Worm (Caenorhabditis elegans) whole organism, L2 larva: ENCODE results near the gene nhr-290.
"Not testable (repeated sequence)": the region's sequence is repeated elsewhere in the genome, so short reads cannot be mapped to it uniquely, and the experiment has no call there.

Experiments used
- C34F6.9 ChIP-seq: fragments of 150-350 bp; optimal IDR thresholded peaks from 2 replicates; lab custom pipeline; 2014; ENCODE audit warnings: missing biosample characterization, missing genetic modification characterization
- F13H6.1 ChIP-seq: sonication (generic microtip); optimal IDR thresholded peaks from 2 replicates; lab custom pipeline; 2016; ENCODE audit warnings: missing genetic modification characterization, missing compliant biosample characterization
- R02D3.7 ChIP-seq: fragments of 150-350 bp; optimal IDR thresholded peaks from 2 replicates; lab custom pipeline; 2014; ENCODE audit warnings: missing biosample characterization, missing genetic modification characterization
- Y55F3AM.14 ChIP-seq: fragments of 200-800 bp; sonication (Bioruptor generic); optimal IDR thresholded peaks from 2 replicates; lab custom pipeline; 2018; ENCODE audit warnings: mild to moderate bottlenecking, missing genetic modification characterization, missing compliant biosample characterization
- ZK546.5 ChIP-seq: sonication (generic microtip); optimal IDR thresholded peaks from 2 replicates; lab custom pipeline; 2017; ENCODE audit warnings: missing biosample characterization, missing genetic modification characterization
- alr-1 ChIP-seq: fragments of 150-350 bp; optimal IDR thresholded peaks from 2 replicates; lab custom pipeline; 2014; ENCODE audit warnings: missing biosample characterization, missing genetic modification characterization
- aly-2 ChIP-seq: fragments of 150-350 bp; optimal IDR thresholded peaks from 2 replicates; lab custom pipeline; 2014; ENCODE audit warnings: missing biosample characterization, missing genetic modification characterization
- ama-1 ChIP-seq: fragments of 150-350 bp; optimal IDR thresholded peaks from 2 replicates; lab custom pipeline; 2018; ENCODE audit warnings: inconsistent platforms
- blmp-1 ChIP-seq: sonication (generic microtip); optimal IDR thresholded peaks from 2 replicates; lab custom pipeline; 2017; ENCODE audit warnings: missing genetic modification characterization, mild to moderate bottlenecking, missing compliant biosample characterization, antibody characterized with exemption, moderate library complexity; ENCODE audit not compliant: insufficient read depth
- ceh-82 ChIP-seq: fragments of 150-350 bp; optimal IDR thresholded peaks from 2 replicates; lab custom pipeline; 2014; ENCODE audit warnings: missing biosample characterization, missing genetic modification characterization
- crh-2 ChIP-seq: sonication (generic microtip); optimal IDR thresholded peaks from 2 replicates; lab custom pipeline; 2017; ENCODE audit warnings: missing biosample characterization, missing genetic modification characterization
- dmd-4 ChIP-seq: sonication (generic microtip); optimal IDR thresholded peaks from 2 replicates; lab custom pipeline; 2017; ENCODE audit warnings: missing biosample characterization, missing genetic modification characterization
- egl-27 ChIP-seq: sonication (generic microtip); optimal IDR thresholded peaks from 3 replicates; lab custom pipeline; 2017; ENCODE audit warnings: missing biosample characterization, missing genetic modification reagents, missing genetic modification characterization
- elt-1 ChIP-seq: fragments of 150-350 bp; optimal IDR thresholded peaks from 2 replicates; lab custom pipeline; 2014; ENCODE audit warnings: missing biosample characterization, missing genetic modification characterization
- elt-3 ChIP-seq: sonication (generic microtip); optimal IDR thresholded peaks from 2 replicates; lab custom pipeline; 2017; ENCODE audit warnings: missing biosample characterization, missing genetic modification characterization
- fos-1 ChIP-seq: fragments of 150-350 bp; optimal IDR thresholded peaks from 2 replicates; lab custom pipeline; 2014; ENCODE audit warnings: missing biosample characterization, missing genetic modification characterization
- gmeb-1 ChIP-seq: fragments of 150-350 bp; optimal IDR thresholded peaks from 2 replicates; lab custom pipeline; 2014; ENCODE audit warnings: missing biosample characterization, missing genetic modification characterization
- lin-11 ChIP-seq: fragments of 150-350 bp; sonication (generic microtip); optimal IDR thresholded peaks from 2 replicates; lab custom pipeline; 2014; ENCODE audit warnings: missing biosample characterization, missing genetic modification characterization, inconsistent platforms, mixed read lengths
- lin-13 ChIP-seq: fragments of 150-350 bp; optimal IDR thresholded peaks from 2 replicates; lab custom pipeline; 2014; ENCODE audit warnings: missing biosample characterization, missing genetic modification reagents, missing genetic modification characterization
- lin-39 ChIP-seq: fragments of 150-350 bp; optimal IDR thresholded peaks from 2 replicates; lab custom pipeline; 2014; ENCODE audit warnings: missing biosample characterization, missing genetic modification reagents, missing genetic modification characterization
- lsy-2 ChIP-seq, 2 experiments: fragments of 150-350 bp in 1 of 2; sonication (generic microtip) in 1 of 2; optimal IDR thresholded peaks; 2 replicates each; lab custom pipeline; 2014 to 2017; ENCODE audit warnings: missing biosample characterization in 2 of 2, missing genetic modification characterization in 2 of 2
- mab-5 ChIP-seq: fragments of 150-350 bp; optimal IDR thresholded peaks from 2 replicates; lab custom pipeline; 2014; ENCODE audit warnings: missing biosample characterization, missing genetic modification characterization
- mdl-1 ChIP-seq, 2 experiments: fragments of 150-350 bp in 1 of 2; sonication (generic microtip) in 1 of 2; optimal IDR thresholded peaks; 2 replicates each; lab custom pipeline; 2017; ENCODE audit warnings: missing biosample characterization in 2 of 2, missing genetic modification characterization in 2 of 2
- nhr-10 ChIP-seq: sonication (generic microtip); optimal IDR thresholded peaks from 2 replicates; lab custom pipeline; 2017; ENCODE audit warnings: missing biosample characterization, missing genetic modification characterization
- nhr-11 ChIP-seq: fragments of 150-350 bp; optimal IDR thresholded peaks from 2 replicates; lab custom pipeline; 2014; ENCODE audit warnings: missing biosample characterization, missing genetic modification characterization
- nhr-12 ChIP-seq: fragments of 150-350 bp; optimal IDR thresholded peaks from 2 replicates; lab custom pipeline; 2014; ENCODE audit warnings: missing biosample characterization, missing genetic modification characterization
- nhr-129 ChIP-seq: fragments of 150-350 bp; optimal IDR thresholded peaks from 2 replicates; lab custom pipeline; 2014; ENCODE audit warnings: missing biosample characterization, missing genetic modification characterization
- nhr-21 ChIP-seq: fragments of 150-350 bp; optimal IDR thresholded peaks from 2 replicates; lab custom pipeline; 2014; ENCODE audit warnings: missing biosample characterization, missing genetic modification characterization
- nhr-23 ChIP-seq: fragments of 150-350 bp; optimal IDR thresholded peaks from 2 replicates; lab custom pipeline; 2014; ENCODE audit warnings: missing biosample characterization, missing genetic modification reagents, missing genetic modification characterization
- nhr-237 ChIP-seq: fragments of 150-350 bp; optimal IDR thresholded peaks from 2 replicates; lab custom pipeline; 2014; ENCODE audit warnings: missing biosample characterization, missing genetic modification characterization
- nhr-25 ChIP-seq: fragments of 150-350 bp; sonication (generic microtip); optimal IDR thresholded peaks from 3 replicates; lab custom pipeline; 2014; ENCODE audit warnings: missing biosample characterization, missing genetic modification characterization
- nhr-6 ChIP-seq: fragments of 150-350 bp; optimal IDR thresholded peaks from 2 replicates; lab custom pipeline; 2014; ENCODE audit warnings: missing biosample characterization, missing genetic modification characterization
- nhr-77 ChIP-seq: fragments of 150-350 bp; optimal IDR thresholded peaks from 2 replicates; lab custom pipeline; 2014; ENCODE audit warnings: missing biosample characterization, missing genetic modification characterization
- peb-1 ChIP-seq: fragments of 150-350 bp; optimal IDR thresholded peaks from 2 replicates; lab custom pipeline; 2014; ENCODE audit warnings: missing biosample characterization, missing genetic modification characterization
- sem-4 ChIP-seq: fragments of 150-350 bp; optimal IDR thresholded peaks from 2 replicates; lab custom pipeline; 2014; ENCODE audit warnings: missing biosample characterization, missing genetic modification reagents, missing genetic modification characterization
- skn-1 ChIP-seq: sonication (generic microtip); optimal IDR thresholded peaks from 2 replicates; lab custom pipeline; 2017; ENCODE audit warnings: missing biosample characterization, missing genetic modification characterization
- sma-3 ChIP-seq: sonication (generic microtip); optimal IDR thresholded peaks from 2 replicates; lab custom pipeline; 2016; ENCODE audit warnings: missing genetic modification reagents, missing genetic modification characterization, missing compliant biosample characterization
- sma-9 ChIP-seq, 2 experiments: fragments of 150-350 bp in 1 of 2; sonication (generic microtip) in 1 of 2; optimal IDR thresholded peaks; 2 replicates each; lab custom pipeline; 2014 to 2016; ENCODE audit warnings: missing genetic modification characterization in 2 of 2, mild to moderate bottlenecking in 1 of 2, missing biosample characterization in 1 of 2, missing compliant biosample characterization in 1 of 2, missing genetic modification reagents in 1 of 2, moderate library complexity in 1 of 2
- snpc-4 ChIP-seq: fragments of 150-350 bp; optimal IDR thresholded peaks from 2 replicates; lab custom pipeline; 2014; ENCODE audit warnings: missing biosample characterization, missing genetic modification characterization
- unc-39 ChIP-seq: fragments of 150-350 bp; optimal IDR thresholded peaks from 2 replicates; lab custom pipeline; 2014; ENCODE audit warnings: missing biosample characterization, missing genetic modification characterization
- unc-55 ChIP-seq: fragments of 150-350 bp; sonication (generic microtip); optimal IDR thresholded peaks from 3 replicates; lab custom pipeline; 2014; ENCODE audit warnings: missing biosample characterization, missing genetic modification reagents, missing genetic modification characterization
- unc-62 ChIP-seq: fragments of 150-350 bp; optimal IDR thresholded peaks from 2 replicates; lab custom pipeline; 2014; ENCODE audit warnings: missing biosample characterization, missing genetic modification reagents, missing genetic modification characterization
- ztf-1 ChIP-seq: fragments of 200-800 bp; sonication (Bioruptor generic); conservative IDR thresholded peaks from 2 replicates; pipeline ENCODE4 v1.3.6; 2022; ENCODE audit warnings: missing genetic modification characterization, missing compliant biosample characterization
- ztf-4 ChIP-seq: fragments of 150-350 bp; optimal IDR thresholded peaks from 2 replicates; lab custom pipeline; 2014; ENCODE audit warnings: missing biosample characterization, missing genetic modification characterization

The nhr-290 gene

DNA sequence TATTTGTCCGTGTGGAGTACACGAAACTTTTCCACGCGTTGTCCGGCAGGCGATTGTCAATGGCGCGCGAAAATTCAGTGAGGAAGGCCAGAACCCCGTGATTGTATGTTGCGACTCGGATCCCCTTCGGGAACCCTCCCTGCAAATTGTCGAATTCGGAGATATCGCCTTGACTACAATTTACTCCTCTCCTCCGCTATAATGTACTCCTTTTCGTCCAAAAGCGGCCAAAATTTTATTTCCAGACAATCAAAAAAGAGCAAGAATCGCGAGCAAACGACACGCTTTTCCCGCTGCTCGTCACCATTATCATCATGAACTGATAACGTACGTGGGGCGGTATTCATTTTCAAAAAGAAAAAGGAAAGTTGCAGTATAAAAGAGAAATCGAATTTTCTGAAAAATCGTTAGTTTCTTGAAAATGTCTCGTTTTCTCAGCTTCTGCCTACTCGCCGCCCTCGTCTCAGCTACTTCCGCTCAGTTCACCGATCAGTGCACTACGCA is 18.2 kb downstream of the nhr-290 start, which contains the start of gene irg-3:
TSS of gene irg-3 (plus strand) at position 419 of the 504 bp plus-strand sequence.
- TF ChIP-seq skn-1 (no peak), nhr-77 (tag; lab: Kevin White, UChicago) (no peak), blmp-1 (tag; lab: Kevin White, UChicago) (no peak), gmeb-1 (tag; lab: Kevin White, UChicago) (peak; percentile 6), unc-55 (GFP tag; lab: Kevin White, UChicago) (no peak), F13H6.1 (no peak), nhr-6 (no peak), fos-1 (peak; percentile 53), nhr-237 (tag; lab: Kevin White, UChicago) (no peak), snpc-4 (tag; lab: Kevin White, UChicago) (no peak)

ce11 chrV:2595720-2596119 is 21.7 kb downstream of the nhr-290 start:
- TF ChIP-seq unc-62 (GFP tag; lab: Kevin White, UChicago) (no peak), fos-1 (no peak), ztf-4 (tag; lab: Kevin White, UChicago) (no peak), dmd-4 (no peak), elt-1 (tag; lab: Kevin White, UChicago) (no peak), peb-1 (tag; lab: Kevin White, UChicago) (no peak), nhr-77 (tag; lab: Kevin White, UChicago) (no peak), lin-13 (GFP tag; lab: Kevin White, UChicago) (no peak), skn-1 (no peak), R02D3.7 (tag; lab: Kevin White, UChicago) (no peak)

- TF ChIP-seq ceh-82, nhr-10, nhr-12 (tag; lab: Kevin White, UChicago): not testable (repeated sequence)
Measured at ce11 chrV:2598830-2599229, 24.8 kb downstream of the nhr-290 start, which contains the start of gene F53E10.5. F53E10.5 (minus strand) TSS chrV:2598930.

- TF ChIP-seq mdl-1 (tag; optimal IDR thresholded peaks at IDR 0.05; lab: Kevin White, UChicago) = no peak
- TF ChIP-seq egl-27 (tag; lab: Kevin White, UChicago) = no peak
- TF ChIP-seq unc-55 (GFP tag; lab: Kevin White, UChicago) = peak; percentile 85
- no peak for TF ChIP-seq nhr-23
- peak; percentile 78 for TF ChIP-seq crh-2 (tag; lab: Kevin White, UChicago)
- TF ChIP-seq R02D3.7 (tag; lab: Kevin White, UChicago) = no peak
- TF ChIP-seq ztf-1 (GFP tag; lab: Robert Waterston, UW) = no peak
- no peak for TF ChIP-seq nhr-10 (tag; lab: Kevin White, UChicago)
- peak; percentile 88 for TF ChIP-seq lin-13 (GFP tag; lab: Kevin White, UChicago)
- TF ChIP-seq nhr-129 (tag; lab: Kevin White, UChicago) = peak; percentile 81
- peak; percentile 24 for TF ChIP-seq nhr-6
- TF ChIP-seq mab-5 (tag; lab: Kevin White, UChicago) = peak; percentile 33
- TF ChIP-seq lin-11 (tag; lab: Kevin White, UChicago) = peak; percentile 57
- TF ChIP-seq lin-39 (tag; lab: Kevin White, UChicago) = no peak
- peak; percentile 30 for TF ChIP-seq ceh-82 (tag; lab: Kevin White, UChicago)
- TF ChIP-seq nhr-21 (tag; lab: Kevin White, UChicago) = peak; percentile 56
- TF ChIP-seq elt-1 (tag; lab: Kevin White, UChicago) = no peak
- TF ChIP-seq sma-3 (GFP tag; lab: Kevin White, UChicago) = peak; percentile 66
- peak; percentile 99 for TF ChIP-seq gmeb-1 (tag; lab: Kevin White, UChicago)
- TF ChIP-seq alr-1 (tag; lab: Kevin White, UChicago) = no peak
- TF ChIP-seq peb-1 (tag; lab: Kevin White, UChicago) = no peak
- TF ChIP-seq nhr-11 (tag; lab: Kevin White, UChicago) = no peak
- peak; percentile 55 for TF ChIP-seq ZK546.5 (tag; lab: Kevin White, UChicago)
- TF ChIP-seq nhr-25 = no peak
- no peak for TF ChIP-seq unc-39 (tag; lab: Kevin White, UChicago)
- peak; percentile 29 for TF ChIP-seq fos-1
- no peak for TF ChIP-seq elt-3
- TF ChIP-seq sma-9 (GFP tag; optimal IDR thresholded peaks at IDR 0.05; lab: Kevin White, UChicago) = peak; percentile 89
- TF ChIP-seq sma-9 (tag; optimal IDR thresholded peaks at IDR 0.05; lab: Kevin White, UChicago) = no peak
- no peak for TF ChIP-seq sem-4 (tag; lab: Kevin White, UChicago)
- TF ChIP-seq F13H6.1 = peak; percentile 88
- TF ChIP-seq C34F6.9 (tag; lab: Kevin White, UChicago) = peak; percentile 69
- no peak for TF ChIP-seq aly-2 (tag; lab: Kevin White, UChicago)
- TF ChIP-seq skn-1 = no peak
- peak; percentile 69 to 90 for TF ChIP-seq lsy-2 (tag; optimal IDR thresholded peaks at IDR 0.05; lab: Kevin White, UChicago)
- peak; percentile 46 for TF ChIP-seq snpc-4 (tag; lab: Kevin White, UChicago)
- no peak for TF ChIP-seq Y55F3AM.14 (GFP tag; lab: Kevin White, UChicago)
- TF ChIP-seq nhr-77 (tag; lab: Kevin White, UChicago) = no peak
- TF ChIP-seq ama-1 (lab: Kevin White, UChicago) = no peak
- TF ChIP-seq blmp-1 (tag; lab: Kevin White, UChicago) = no peak
- no peak for TF ChIP-seq unc-62 (GFP tag; lab: Kevin White, UChicago)
- no peak for TF ChIP-seq dmd-4
Measured at ce11 chrV:2600543-2600942, 26.6 kb downstream of the nhr-290 start.
